Fruit fly (Drosophila melanogaster): ENCODE data around the gene AP-1sigma.

AP-1sigma gene

DNA sequence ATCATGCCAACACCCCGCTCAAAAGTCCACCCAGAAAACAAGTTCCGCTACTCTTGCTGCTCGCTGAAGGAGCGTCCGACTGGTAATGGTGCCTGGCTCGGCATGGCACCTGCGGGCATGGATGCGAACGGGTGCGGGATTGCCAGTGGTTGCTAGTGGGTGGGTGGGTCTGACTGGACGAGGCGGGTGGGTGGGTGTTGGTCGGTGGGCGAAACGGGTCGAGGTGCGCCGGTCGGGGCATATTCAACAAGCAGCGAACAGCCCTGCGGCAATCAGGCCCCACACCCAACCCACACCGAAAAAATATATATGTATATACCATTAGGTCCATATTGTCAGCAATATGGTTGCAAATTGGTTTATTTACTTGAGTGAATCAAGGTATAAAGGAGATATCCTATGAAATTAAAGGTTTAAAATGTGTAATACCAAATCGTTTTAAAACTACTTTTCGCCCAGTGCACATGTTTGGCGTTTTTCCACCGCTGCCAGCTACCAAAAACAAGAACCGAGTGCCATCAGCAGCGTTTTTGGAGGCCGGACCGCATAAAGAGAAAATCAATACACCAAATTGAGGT is 52.3 kb downstream of the AP-1sigma start (continued):
- TF ChIP-seq CG32006 (GFP tag; optimal IDR thresholded peaks at IDR 0.05): peak; percentile 72
- TF ChIP-seq CG3032 (tag; optimal IDR thresholded peaks at IDR 0.05): no peak
- TF ChIP-seq CG6163 (GFP tag; IDR thresholded peaks at IDR 0.05): peak; percentile 74
- peak; percentile 60 for TF ChIP-seq OdsH (GFP tag; optimal IDR thresholded peaks at IDR 0.05)
- TF ChIP-seq CG4318 (GFP tag; optimal IDR thresholded peaks at IDR 0.05): peak; percentile 40
- no peak for TF ChIP-seq CG6854 (GFP tag; optimal IDR thresholded peaks at IDR 0.05)
- no peak for TF ChIP-seq dsx (GFP tag; optimal IDR thresholded peaks at IDR 0.05; ENCODE audit: poor library complexity, severe bottlenecking)
- TF ChIP-seq CG9139 (GFP tag; optimal IDR thresholded peaks at IDR 0.05): no peak
- no peak for TF ChIP-seq CG11902 (GFP tag; optimal IDR thresholded peaks at IDR 0.05)
- peak; percentile 82 for TF ChIP-seq Eip78C (GFP tag)
- peak; percentile 46 for TF ChIP-seq cyc (GFP tag; optimal IDR thresholded peaks at IDR 0.05)
- peak; percentile 14 for TF ChIP-seq CG10631 (GFP tag; optimal IDR thresholded peaks at IDR 0.05)
- peak; percentile 54 for TF ChIP-seq Smox (GFP tag; optimal IDR thresholded peaks at IDR 0.05)
- no peak for TF ChIP-seq CG6808 (GFP tag; optimal IDR thresholded peaks at IDR 0.05)
- peak; percentile 39 for TF ChIP-seq Gug (GFP tag; IDR thresholded peaks at IDR 0.05)

Measured in whole organism, prepupa.